Worm (Caenorhabditis elegans) whole organism, young adult: ENCODE data around the gene K06G5.1.

ENCODE experiments used
- B0019.2 ChIP-seq: fragments of 200-800 bp; sonication (Bioruptor generic); conservative IDR thresholded peaks from 2 replicates; pipeline ENCODE4 v1.3.6; 2022; ENCODE audit warnings: missing genetic modification reagents, missing genetic modification characterization, missing compliant biosample characterization
- C17E4.6 ChIP-seq: fragments of 200-800 bp; sonication (Bioruptor generic); IDR thresholded peaks from 2 replicates; pipeline ENCODE4 v1.3.6; 2022; ENCODE audit warnings: missing genetic modification reagents, missing genetic modification characterization, missing compliant biosample characterization
- D2030.7 ChIP-seq: fragments of 200-800 bp; sonication (Bioruptor generic); IDR thresholded peaks from 2 replicates; pipeline ENCODE4 v1.3.6; 2022; ENCODE audit warnings: missing genetic modification reagents, missing genetic modification characterization, missing compliant biosample characterization
- F57A8.1 ChIP-seq: fragments of 200-800 bp; sonication (Bioruptor generic); optimal IDR thresholded peaks from 2 replicates; lab custom pipeline; 2018; ENCODE audit warnings: mild to moderate bottlenecking, missing genetic modification characterization, moderate library complexity, missing compliant biosample characterization
- F57C9.4 ChIP-seq: sonication (generic microtip); optimal IDR thresholded peaks from 2 replicates; lab custom pipeline; 2017; ENCODE audit warnings: mild to moderate bottlenecking, missing genetic modification characterization, missing compliant biosample characterization
- K11D2.4 ChIP-seq: fragments of 200-800 bp; sonication (Bioruptor generic); IDR thresholded peaks from 2 replicates; pipeline ENCODE4 v1.3.6; 2022; ENCODE audit warnings: missing genetic modification reagents, missing genetic modification characterization, missing compliant biosample characterization
- T26A5.8 ChIP-seq: sonication (generic microtip); optimal IDR thresholded peaks from 2 replicates; lab custom pipeline; 2016; ENCODE audit warnings: missing genetic modification characterization, missing compliant biosample characterization
- Y53F4B.3 ChIP-seq: fragments of 200-800 bp; sonication (Bioruptor generic); IDR thresholded peaks from 2 replicates; pipeline ENCODE4 v1.3.6; 2022; ENCODE audit warnings: missing genetic modification reagents, missing genetic modification characterization, missing compliant biosample characterization
- Y53G8AR.9 ChIP-seq: fragments of 200-800 bp; sonication (Bioruptor generic); conservative IDR thresholded peaks from 2 replicates; pipeline ENCODE4 v1.3.6; 2022; ENCODE audit warnings: missing genetic modification reagents, missing genetic modification characterization, missing compliant biosample characterization
- Y56A3A.18 ChIP-seq: fragments of 200-800 bp; sonication (Bioruptor generic); IDR thresholded peaks from 2 replicates; pipeline ENCODE4 v1.3.6; 2022; ENCODE audit warnings: missing genetic modification reagents, missing genetic modification characterization, missing compliant biosample characterization
- Y67H2A.10 ChIP-seq: fragments of 200-800 bp; sonication (Bioruptor generic); conservative IDR thresholded peaks from 2 replicates; pipeline ENCODE4 v1.3.6; 2022; ENCODE audit warnings: missing genetic modification reagents, missing genetic modification characterization, missing compliant biosample characterization
- ama-1 ChIP-seq, 3 experiments: fragments of 150-350 bp in 1 of 3; sonication (generic microtip) in 2 of 3; optimal IDR thresholded peaks; 2 replicates each; lab custom pipeline; 2014 to 2018; ENCODE audit warnings: missing biosample characterization in 2 of 3, missing genetic modification characterization in 2 of 3, missing genetic modification reagents in 2 of 3
- atf-7 ChIP-seq: sonication (generic microtip); optimal IDR thresholded peaks from 2 replicates; lab custom pipeline; 2017; ENCODE audit warnings: mild to moderate bottlenecking, missing genetic modification characterization, missing compliant biosample characterization
- athp-1 ChIP-seq: sonication (generic microtip); optimal IDR thresholded peaks from 2 replicates; lab custom pipeline; 2017; ENCODE audit warnings: mild to moderate bottlenecking, missing genetic modification characterization, missing compliant biosample characterization
- attf-3 ChIP-seq: fragments of 200-800 bp; sonication (Bioruptor generic); conservative IDR thresholded peaks from 2 replicates; pipeline ENCODE4 v1.3.6; 2022; ENCODE audit warnings: missing genetic modification reagents, missing genetic modification characterization, missing compliant biosample characterization
- attf-5 ChIP-seq: fragments of 200-800 bp; sonication (Bioruptor generic); optimal IDR thresholded peaks from 2 replicates; lab custom pipeline; 2018; ENCODE audit warnings: mild to moderate bottlenecking, missing genetic modification characterization, missing compliant biosample characterization
- attf-6 ChIP-seq: fragments of 200-800 bp; sonication (Bioruptor generic); IDR thresholded peaks from 2 replicates; pipeline ENCODE4 v1.3.6; 2022; ENCODE audit warnings: missing genetic modification reagents, missing genetic modification characterization, missing compliant biosample characterization
- ccch-3 ChIP-seq: fragments of 200-800 bp; sonication (Bioruptor generic); optimal IDR thresholded peaks from 2 replicates; lab custom pipeline; 2018; ENCODE audit warnings: mild to moderate bottlenecking, missing genetic modification characterization, missing compliant biosample characterization
- ceh-27 ChIP-seq: fragments of 200-800 bp; sonication (Bioruptor generic); optimal IDR thresholded peaks from 2 replicates; lab custom pipeline; 2018; ENCODE audit warnings: mild to moderate bottlenecking, missing genetic modification characterization, moderate library complexity, missing compliant biosample characterization
- ceh-79 ChIP-seq: sonication (generic microtip); optimal IDR thresholded peaks from 2 replicates; lab custom pipeline; 2017; ENCODE audit warnings: mild to moderate bottlenecking, missing genetic modification characterization, missing compliant biosample characterization
- chd-7 ChIP-seq: sonication (generic microtip); optimal IDR thresholded peaks from 2 replicates; lab custom pipeline; 2016; ENCODE audit warnings: mild to moderate bottlenecking, missing genetic modification characterization, moderate library complexity, missing compliant biosample characterization
- dpl-1 ChIP-seq: fragments of 150-350 bp; optimal IDR thresholded peaks from 2 replicates; lab custom pipeline; 2014; ENCODE audit warnings: missing biosample characterization, missing genetic modification reagents, missing genetic modification characterization
- efl-1 ChIP-seq: fragments of 150-350 bp; optimal IDR thresholded peaks from 2 replicates; lab custom pipeline; 2014; ENCODE audit warnings: missing biosample characterization, missing genetic modification reagents, missing genetic modification characterization
- ets-4 ChIP-seq: fragments of 200-800 bp; sonication (Bioruptor generic); optimal IDR thresholded peaks from 2 replicates; lab custom pipeline; 2018; ENCODE audit warnings: mild to moderate bottlenecking, missing genetic modification characterization, missing compliant biosample characterization
- fkh-3 ChIP-seq: sonication (generic microtip); optimal IDR thresholded peaks from 2 replicates; lab custom pipeline; 2016; ENCODE audit warnings: mild to moderate bottlenecking, missing genetic modification characterization, missing compliant biosample characterization
- gei-17 ChIP-seq: fragments of 200-800 bp; sonication (Bioruptor generic); optimal IDR thresholded peaks from 2 replicates; lab custom pipeline; 2018; ENCODE audit warnings: mild to moderate bottlenecking, missing genetic modification characterization, missing compliant biosample characterization
- hlh-12 ChIP-seq: sonication (generic microtip); optimal IDR thresholded peaks from 2 replicates; lab custom pipeline; 2016; ENCODE audit warnings: missing genetic modification characterization, missing compliant biosample characterization
- hlh-26 ChIP-seq: fragments of 200-800 bp; sonication (Bioruptor generic); conservative IDR thresholded peaks from 2 replicates; pipeline ENCODE4 v1.3.6; 2022; ENCODE audit warnings: missing genetic modification reagents, missing genetic modification characterization, missing compliant biosample characterization
- hrde-1 ChIP-seq: sonication (generic microtip); optimal IDR thresholded peaks from 2 replicates; lab custom pipeline; 2016; ENCODE audit warnings: missing genetic modification characterization, mild to moderate bottlenecking, missing compliant biosample characterization, moderate library complexity, missing genotype, missing genetic modification reagents, borderline replicate concordance
- lin-35 ChIP-seq, 3 experiments: fragments of 150-350 bp in 2 of 3; sonication (generic microtip) in 1 of 3; optimal IDR thresholded peaks; 2 replicates each; lab custom pipeline; 2014 to 2018; ENCODE audit warnings: missing biosample characterization in 3 of 3, missing genetic modification characterization in 3 of 3, missing genetic modification reagents in 3 of 3
- lsl-1 ChIP-seq: fragments of 200-800 bp; sonication (Bioruptor generic); optimal IDR thresholded peaks from 2 replicates; lab custom pipeline; 2018; ENCODE audit warnings: mild to moderate bottlenecking, missing genetic modification characterization, moderate library complexity, missing compliant biosample characterization
- madf-6 ChIP-seq: fragments of 200-800 bp; sonication (Bioruptor generic); IDR thresholded peaks from 2 replicates; pipeline ENCODE4 v1.3.6; 2022; ENCODE audit warnings: missing genetic modification reagents, missing genetic modification characterization, missing compliant biosample characterization
- madf-8 ChIP-seq: fragments of 200-800 bp; sonication (Bioruptor generic); conservative IDR thresholded peaks from 2 replicates; pipeline ENCODE4 v1.3.6; 2022; ENCODE audit warnings: missing genetic modification reagents, missing genetic modification characterization, missing compliant biosample characterization
- mel-28 ChIP-seq: sonication (generic microtip); optimal IDR thresholded peaks from 2 replicates; lab custom pipeline; 2016; ENCODE audit warnings: borderline replicate concordance, mild to moderate bottlenecking, missing genetic modification characterization, missing compliant biosample characterization
- nfya-1 ChIP-seq: sonication (generic microtip); optimal IDR thresholded peaks from 2 replicates; lab custom pipeline; 2017; ENCODE audit warnings: antibody characterized with exemption, missing compliant biosample characterization, missing genetic modification characterization, borderline replicate concordance; ENCODE audit not compliant: insufficient read depth
- nhr-120 ChIP-seq: fragments of 200-800 bp; sonication (Bioruptor generic); IDR thresholded peaks from 2 replicates; pipeline ENCODE4 v1.3.6; 2022; ENCODE audit warnings: missing genetic modification characterization, missing compliant biosample characterization
- nhr-179 ChIP-seq: sonication (generic microtip); optimal IDR thresholded peaks from 2 replicates; lab custom pipeline; 2016; ENCODE audit warnings: mild to moderate bottlenecking, missing genetic modification characterization, missing compliant biosample characterization
- repo-1 ChIP-seq: sonication (generic microtip); optimal IDR thresholded peaks from 2 replicates; lab custom pipeline; 2017; ENCODE audit warnings: mild to moderate bottlenecking, missing genetic modification characterization, missing compliant biosample characterization
- snpc-1.1 ChIP-seq: sonication (generic microtip); optimal IDR thresholded peaks from 2 replicates; lab custom pipeline; 2017; ENCODE audit warnings: missing genetic modification characterization, mild to moderate bottlenecking, missing compliant biosample characterization, antibody characterized with exemption, moderate library complexity, missing genotype, missing genetic modification reagents; ENCODE audit not compliant: insufficient read depth
- tbx-9 ChIP-seq: sonication (generic microtip); optimal IDR thresholded peaks from 2 replicates; lab custom pipeline; 2016; ENCODE audit warnings: borderline replicate concordance, missing genetic modification characterization, inconsistent platforms, missing compliant biosample characterization
- unc-62 ChIP-seq: fragments of 150-350 bp; optimal IDR thresholded peaks from 2 replicates; lab custom pipeline; 2014; ENCODE audit warnings: missing biosample characterization, missing genetic modification reagents, missing genetic modification characterization
- xnd-1 ChIP-seq: sonication (generic microtip); optimal IDR thresholded peaks from 2 replicates; lab custom pipeline; 2016; ENCODE audit warnings: missing genotype, missing genetic modification reagents, missing genetic modification characterization, missing compliant biosample characterization
- zfh-2 ChIP-seq: fragments of 200-800 bp; sonication (Bioruptor generic); conservative IDR thresholded peaks from 2 replicates; pipeline ENCODE4 v1.3.6; 2022; ENCODE audit warnings: missing genetic modification reagents, missing genetic modification characterization, missing compliant biosample characterization
- ztf-22 ChIP-seq: fragments of 200-800 bp; sonication (Bioruptor generic); optimal IDR thresholded peaks from 2 replicates; lab custom pipeline; 2018; ENCODE audit warnings: mild to moderate bottlenecking, missing genetic modification characterization, moderate library complexity, missing compliant biosample characterization
- ztf-6 ChIP-seq: fragments of 200-800 bp; sonication (Bioruptor generic); IDR thresholded peaks from 2 replicates; pipeline ENCODE4 v1.3.6; 2022; ENCODE audit warnings: missing genetic modification reagents, missing genetic modification characterization, missing compliant biosample characterization

K06G5.1 gene

DNA sequence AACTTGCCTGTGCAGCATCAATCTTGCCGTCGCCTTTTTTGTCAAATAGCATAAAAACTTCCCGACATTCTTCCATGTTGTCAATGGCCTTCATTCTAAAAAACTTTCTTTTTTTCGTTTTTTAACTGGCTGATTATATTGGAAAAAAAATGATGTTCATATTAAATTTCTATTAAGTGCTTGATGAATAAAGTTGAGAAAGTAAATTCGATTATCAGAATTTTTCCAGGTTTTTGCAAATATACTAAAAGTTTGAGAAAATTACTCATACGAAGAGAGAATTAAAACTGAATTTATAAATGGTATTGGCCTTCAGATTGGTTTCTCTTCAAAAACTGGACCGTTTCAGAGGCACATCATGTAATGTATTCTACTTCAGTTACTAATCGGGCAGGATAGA is 31.7 kb downstream of the K06G5.1 start, which contains the start of gene mlc-6:
Gene mlc-6, minus strand, starts transcription at position 101 of the 400 bp plus-strand sequence.
- no peak for TF ChIP-seq unc-62 (GFP tag; lab: Kevin White, UChicago)
- no peak for TF ChIP-seq tbx-9 (tag; lab: Kevin White, UChicago)
- no peak for TF ChIP-seq fkh-3 (tag; lab: Kevin White, UChicago)
- no peak for TF ChIP-seq atf-7 (tag; lab: Kevin White, UChicago)
- no peak for TF ChIP-seq ama-1 (optimal IDR thresholded peaks at IDR 0.05; lab: Kevin White, UChicago)
- TF ChIP-seq ama-1 (GFP tag; optimal IDR thresholded peaks at IDR 0.05; lab: Kevin White, UChicago): no peak
- TF ChIP-seq T26A5.8: no peak
- no peak for TF ChIP-seq Y56A3A.18 (GFP tag; lab: Robert Waterston, UW)

DNA sequence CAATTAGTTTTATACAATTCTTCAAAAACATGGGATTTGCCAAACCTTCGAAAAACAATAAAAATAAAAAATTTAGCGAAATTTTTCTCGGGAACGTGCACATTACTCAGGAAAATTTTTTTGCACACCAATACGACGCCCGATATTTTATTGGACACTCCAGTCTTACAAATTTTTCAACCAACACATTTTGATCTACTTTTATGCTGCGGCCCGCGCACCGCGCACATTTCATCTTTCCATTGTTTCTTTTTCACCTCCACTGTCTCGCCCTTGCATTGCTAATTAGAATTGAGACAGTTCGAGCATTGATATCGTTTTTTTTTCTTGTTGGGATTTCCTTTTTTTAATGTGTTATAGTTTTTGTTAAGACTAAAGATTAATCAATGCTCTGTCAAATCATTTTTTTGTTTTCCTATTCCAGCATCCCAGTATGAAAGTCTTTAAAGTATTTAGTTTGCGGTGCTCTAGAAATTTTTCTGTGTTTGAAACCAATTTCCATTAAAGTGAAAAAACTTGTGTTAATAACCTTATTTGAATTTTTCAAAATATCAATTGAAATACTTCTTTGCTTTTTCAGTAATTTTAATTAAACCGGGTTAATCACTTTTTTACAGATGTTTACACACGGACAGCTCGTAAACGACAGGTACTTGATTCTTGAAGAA is 32.8 kb downstream of the K06G5.1 start, which contains the start of gene K04C1.5:
Gene K04C1.5, plus strand, starts transcription at position 618 of the 668 bp plus-strand sequence.
- no peak for TF ChIP-seq Y67H2A.10
- TF ChIP-seq ceh-79: no peak
- TF ChIP-seq C17E4.6: no peak
- no peak for TF ChIP-seq nhr-179 (tag; lab: Kevin White, UChicago)
- no peak for TF ChIP-seq repo-1
- TF ChIP-seq nhr-120 (GFP tag; lab: Robert Waterston, UW): no peak
- TF ChIP-seq attf-3 (GFP tag; lab: Robert Waterston, UW): no peak
- TF ChIP-seq snpc-1.1: no peak
- TF ChIP-seq xnd-1 (tag; lab: Kevin White, UChicago): peak; percentile 17
- no peak for TF ChIP-seq hrde-1 (tag; lab: Kevin White, UChicago)
- TF ChIP-seq zfh-2 (GFP tag; lab: Robert Waterston, UW): no peak
- TF ChIP-seq Y53G8AR.9 (GFP tag; lab: Robert Waterston, UW): no peak
- no peak for TF ChIP-seq lsl-1 (GFP tag; lab: Kevin White, UChicago)
- TF ChIP-seq ets-4: no peak
- no peak for TF ChIP-seq gei-17 (GFP tag; lab: Kevin White, UChicago)
- TF ChIP-seq mel-28 (tag; lab: Kevin White, UChicago): no peak
- TF ChIP-seq madf-6 (GFP tag; lab: Robert Waterston, UW): peak; percentile 77
- TF ChIP-seq F57C9.4: no peak
- TF ChIP-seq ccch-3: no peak
- TF ChIP-seq hlh-26: no peak
- no peak for TF ChIP-seq ztf-22 (GFP tag; lab: Kevin White, UChicago)
- no peak for TF ChIP-seq Y53F4B.3
- no peak for TF ChIP-seq ztf-6 (GFP tag; lab: Robert Waterston, UW)
- TF ChIP-seq dpl-1: peak; percentile 48
- TF ChIP-seq lin-35 (GFP tag; optimal IDR thresholded peaks at IDR 0.05; lab: Kevin White, UChicago): no peak
- TF ChIP-seq attf-6: no peak
- no peak for TF ChIP-seq B0019.2
- TF ChIP-seq efl-1 (GFP tag; lab: Kevin White, UChicago): peak; percentile 77
- no peak for TF ChIP-seq athp-1 (tag; lab: Kevin White, UChicago)
- no peak for TF ChIP-seq chd-7 (tag; lab: Kevin White, UChicago)
- no peak for TF ChIP-seq fkh-3 (tag; lab: Kevin White, UChicago)
- no peak for TF ChIP-seq ama-1 (optimal IDR thresholded peaks at IDR 0.05; lab: Kevin White, UChicago)
- no peak for TF ChIP-seq ama-1 (GFP tag; optimal IDR thresholded peaks at IDR 0.05; lab: Kevin White, UChicago)
- no peak for TF ChIP-seq nfya-1
- TF ChIP-seq D2030.7: peak; percentile 28; the same call in 1 of the 2 replicates
- peak; percentile 56; the same call in 1 of the 2 replicates for TF ChIP-seq madf-8 (GFP tag; lab: Robert Waterston, UW)
- TF ChIP-seq attf-5 (GFP tag; lab: Kevin White, UChicago): no peak
- TF ChIP-seq ceh-27: no peak
- TF ChIP-seq K11D2.4: no peak
- no peak for TF ChIP-seq hlh-12
- TF ChIP-seq F57A8.1 (GFP tag; lab: Kevin White, UChicago): no peak
